Fruit fly (Drosophila melanogaster): ENCODE data around the gene CG7768.
A peak's percentile ranks its signal among the peaks of the same experiment; 100 is the strongest.

The CG7768 gene

dm6 chr3L:14177476-14178179 is 40.4 kb upstream of the CG7768 start (continued):
- TF ChIP-seq CG8944 (GFP tag; optimal IDR thresholded peaks at IDR 0.05) (no peak), CG1602 (GFP tag; optimal IDR thresholded peaks at IDR 0.05) (no peak), Mad (GFP tag; optimal IDR thresholded peaks at IDR 0.05) (no peak), CG11696 (GFP tag; IDR thresholded peaks at IDR 0.05) (no peak), Opbp (GFP tag; IDR thresholded peaks at IDR 0.05; ENCODE audit: partially characterized antibody) (peak; percentile 32; the same call in 1 of the 3 replicates), Max (GFP tag; optimal IDR thresholded peaks at IDR 0.05) (no peak), CG11247 (GFP tag; IDR thresholded peaks at IDR 0.05) (no peak), CG18476 (GFP tag; optimal IDR thresholded peaks at IDR 0.05) (no peak), CG10959 (GFP tag; IDR thresholded peaks at IDR 0.05) (no peak), gem (tag; optimal IDR thresholded peaks at IDR 0.05) (no peak), CG12155 (GFP tag; optimal IDR thresholded peaks at IDR 0.05) (no peak), Jarid2 (GFP tag; optimal IDR thresholded peaks at IDR 0.05) (peak; percentile 76), HmgZ (tag; optimal IDR thresholded peaks at IDR 0.05) (no peak), pfk (GFP tag; optimal IDR thresholded peaks at IDR 0.05) (peak; percentile 29), sens-2 (GFP tag; IDR thresholded peaks at IDR 0.05) (no peak), chm (GFP tag; IDR thresholded peaks at IDR 0.05) (no peak; the same call in 1 of the 2 replicates), CG7839 (tag; optimal IDR thresholded peaks at IDR 0.05) (no peak), Nf-YB (GFP tag; optimal IDR thresholded peaks at IDR 0.05) (peak; percentile 100), ken (GFP tag; IDR thresholded peaks at IDR 0.05) (no peak), Hr3 (GFP tag; optimal IDR thresholded peaks at IDR 0.05) (no peak), Rfx (GFP tag; IDR thresholded peaks at IDR 0.05) (no peak), CG8388 (GFP tag; optimal IDR thresholded peaks at IDR 0.05) (no peak), Ets97D (GFP tag; optimal IDR thresholded peaks at IDR 0.05) (no peak), CG18011 (GFP tag; optimal IDR thresholded peaks at IDR 0.05) (no peak), CG3065 (GFP tag; optimal IDR thresholded peaks at IDR 0.05) (no peak), Abd-B (GFP tag; optimal IDR thresholded peaks at IDR 0.05) (no peak), amos (GFP tag; IDR thresholded peaks at IDR 0.05; ENCODE audit: partially characterized antibody) (0 out of 2 replicates have a peak, but pooled peaks have one; percentile 11), Awh (GFP tag; IDR thresholded peaks at IDR 0.05) (no peak), CG18262 (tag; optimal IDR thresholded peaks at IDR 0.05) (no peak), Atf-2 (GFP tag; optimal IDR thresholded peaks at IDR 0.05) (no peak), CG11085 (GFP tag; IDR thresholded peaks at IDR 0.05) (no peak), CG7357 (GFP tag; IDR thresholded peaks at IDR 0.05) (no peak), fd64A (GFP tag; optimal IDR thresholded peaks at IDR 0.05) (no peak), CG8765 (GFP tag; IDR thresholded peaks at IDR 0.05) (0 out of 2 replicates have a peak, but pooled peaks have one; percentile 5), fd3F (GFP tag; optimal IDR thresholded peaks at IDR 0.05) (no peak), kni (GFP tag; optimal IDR thresholded peaks at IDR 0.05) (peak; percentile 41), h (optimal IDR thresholded peaks at IDR 0.05) (no peak), trem (tag; optimal IDR thresholded peaks at IDR 0.05) (no peak), emc (GFP tag; optimal IDR thresholded peaks at IDR 0.05) (no peak), ssp (GFP tag; IDR thresholded peaks at IDR 0.05) (no peak), zen (tag; optimal IDR thresholded peaks at IDR 0.05) (peak; percentile 2), CG10543 (GFP tag; optimal IDR thresholded peaks at IDR 0.05) (no peak), Taf1 (GFP tag; IDR thresholded peaks at IDR 0.05) (no peak), slou (GFP tag; optimal IDR thresholded peaks at IDR 0.05) (no peak), fu2 (GFP tag; optimal IDR thresholded peaks at IDR 0.05) (no peak), dati (GFP tag; IDR thresholded peaks at IDR 0.05) (no peak), bigmax (GFP tag; optimal IDR thresholded peaks at IDR 0.05) (no peak), crol (GFP tag; IDR thresholded peaks at IDR 0.05) (peak; percentile 37; the same call in 1 of the 2 replicates), CG30020 (tag; optimal IDR thresholded peaks at IDR 0.05) (no peak), CG32532 (GFP tag; IDR thresholded peaks at IDR 0.05) (no peak), CG11456 (GFP tag; IDR thresholded peaks at IDR 0.05) (no peak)

Data from whole organism, embryonic.